Worm (Caenorhabditis elegans): Measurements from ENCODE around the gene tbc-6.

Gene tbc-6

ce11 chrII:6853059-6853466 lies 5.1 kb downstream of the tbc-6 start (continued):
- TF ChIP-seq egl-27 (tag; optimal IDR thresholded peaks at IDR 0.05) = no peak
- peak; percentile 70 for TF ChIP-seq madf-9 (GFP tag; conservative IDR thresholded peaks at IDR 0.05)
- TF ChIP-seq F44E2.7 (GFP tag; IDR thresholded peaks at IDR 0.05) = peak; percentile 82; the same call in 1 of the 2 replicates
- TF ChIP-seq rbr-2 (tag; optimal IDR thresholded peaks at IDR 0.05) = peak; percentile 80
- peak; percentile 34 for TF ChIP-seq hlh-30 (tag; optimal IDR thresholded peaks at IDR 0.05; ENCODE audit: insufficient read depth)
- TF ChIP-seq T20F7.1 (GFP tag; optimal IDR thresholded peaks at IDR 0.05) = no peak
- TF ChIP-seq lin-29 (GFP tag; IDR thresholded peaks at IDR 0.05) = peak; percentile 59; the same call in 1 of the 2 replicates
- peak; percentile 91 for TF ChIP-seq aha-1 (tag)
- TF ChIP-seq ceh-28 (tag; optimal IDR thresholded peaks at IDR 0.05) = no peak
- TF ChIP-seq fos-1 (tag; optimal IDR thresholded peaks at IDR 0.05) = no peak
- TF ChIP-seq daf-19 (GFP tag; conservative IDR thresholded peaks at IDR 0.05) = no peak
- peak; percentile 43; the same call in 1 of the 2 replicates for TF ChIP-seq nhr-41 (GFP tag; IDR thresholded peaks at IDR 0.05)
- TF ChIP-seq unc-62 (GFP tag; optimal IDR thresholded peaks at IDR 0.05 in 1 of 2) = peak in 1 of 2 experiments; percentile 1
- no peak for TF ChIP-seq unc-62 (tag; optimal IDR thresholded peaks at IDR 0.05)
- TF ChIP-seq hlh-11 (tag; optimal IDR thresholded peaks at IDR 0.05) = peak; percentile 71
- peak; percentile 68 for TF ChIP-seq lin-38 (GFP tag; IDR thresholded peaks at IDR 0.05)
- TF ChIP-seq ztf-7 (tag; optimal IDR thresholded peaks at IDR 0.05) = peak; percentile 5
- TF ChIP-seq R02D3.7 (tag; optimal IDR thresholded peaks at IDR 0.05) = no peak
- TF ChIP-seq daf-8 (GFP tag; IDR thresholded peaks at IDR 0.05) = no peak
- no peak for TF ChIP-seq lin-15B (tag; optimal IDR thresholded peaks at IDR 0.05)
- no peak for TF ChIP-seq F10B5.3 (tag; optimal IDR thresholded peaks at IDR 0.05)
- TF ChIP-seq php-3 (GFP tag; IDR thresholded peaks at IDR 0.05) = peak; percentile 60
- peak; percentile 74 for TF ChIP-seq gei-8 (GFP tag; optimal IDR thresholded peaks at IDR 0.05)
- TF ChIP-seq nhr-42 (GFP tag; IDR thresholded peaks at IDR 0.05) = peak; percentile 75
- TF ChIP-seq dmd-6 (GFP tag; IDR thresholded peaks at IDR 0.05) = peak; percentile 77
- TF ChIP-seq lin-1 (GFP tag; IDR thresholded peaks at IDR 0.05) = no peak; the same call in 1 of the 2 replicates
- TF ChIP-seq nhr-48 (tag; optimal IDR thresholded peaks at IDR 0.05) = peak; percentile 66
- TF ChIP-seq pha-4 (GFP tag; IDR thresholded peaks at IDR 0.05) = peak; percentile 69
- no peak for TF ChIP-seq pha-4 (tag; optimal IDR thresholded peaks at IDR 0.05)
- TF ChIP-seq ZK546.5 (tag; optimal IDR thresholded peaks at IDR 0.05) = no peak
- peak; percentile 65 for TF ChIP-seq T26A8.4 (GFP tag; IDR thresholded peaks at IDR 0.05)
- TF ChIP-seq skn-1 (tag; optimal IDR thresholded peaks at IDR 0.05) = no peak
- no peak for TF ChIP-seq nhr-10 (tag; optimal IDR thresholded peaks at IDR 0.05)
- peak; percentile 89 for TF ChIP-seq hmg-1.1 (GFP tag; IDR thresholded peaks at IDR 0.05)
- peak; percentile 70 for TF ChIP-seq duxl-1 (tag; optimal IDR thresholded peaks at IDR 0.05; ENCODE audit: poor library complexity)
- TF ChIP-seq snpc-4 (tag; optimal IDR thresholded peaks at IDR 0.05) = no peak
- no peak for TF ChIP-seq nhr-237 (tag; optimal IDR thresholded peaks at IDR 0.05)
- no peak for TF ChIP-seq unc-39 (tag; optimal IDR thresholded peaks at IDR 0.05)
- TF ChIP-seq ceh-32 (tag; optimal IDR thresholded peaks at IDR 0.05; ENCODE audit: poor library complexity) = no peak
- no peak for TF ChIP-seq ceh-44 (GFP tag; IDR thresholded peaks at IDR 0.05)
- no peak for TF ChIP-seq Y75B8A.6 (GFP tag; IDR thresholded peaks at IDR 0.05)
- TF ChIP-seq cey-2 (tag; optimal IDR thresholded peaks at IDR 0.05; ENCODE audit: borderline replicate concordance, insufficient read depth) = no peak
- TF ChIP-seq pqm-1 (tag; optimal IDR thresholded peaks at IDR 0.05) = no peak
- TF ChIP-seq tag-97 (GFP tag; IDR thresholded peaks at IDR 0.05) = no peak
- TF ChIP-seq lin-39 (tag; optimal IDR thresholded peaks at IDR 0.05) = no peak
- TF ChIP-seq dmd-8 (GFP tag; IDR thresholded peaks at IDR 0.05) = peak; percentile 81
- no peak for TF ChIP-seq ceh-62 (tag; optimal IDR thresholded peaks at IDR 0.05)
- TF ChIP-seq dmd-9 (GFP tag; IDR thresholded peaks at IDR 0.05) = 0 out of 2 replicates have a peak, but pooled peaks have one; percentile 21
- peak; percentile 52 for TF ChIP-seq spr-3 (GFP tag; optimal IDR thresholded peaks at IDR 0.05)
- no peak for TF ChIP-seq ceh-82 (tag; optimal IDR thresholded peaks at IDR 0.05)
- TF ChIP-seq egl-43 (GFP tag; IDR thresholded peaks at IDR 0.05) = peak; percentile 94
- TF ChIP-seq dpl-1 (GFP tag; optimal IDR thresholded peaks at IDR 0.05) = peak; percentile 18
- TF ChIP-seq Y5F2A.4 (GFP tag; optimal IDR thresholded peaks at IDR 0.05) = peak; percentile 14

Data from whole organism, L4 larva.